Worm (Caenorhabditis elegans) whole organism, L1 larva: Measurements from ENCODE around the gene F54C9.3.
A peak's percentile ranks its signal among the peaks of the same experiment; 100 is the strongest.

Source experiments
- C16A3.4 ChIP-seq: fragments of 150-350 bp; optimal IDR thresholded peaks from 2 replicates; lab custom pipeline; 2014; ENCODE audit warnings: missing biosample characterization, missing genetic modification characterization
- F16B12.6 ChIP-seq: fragments of 150-350 bp; optimal IDR thresholded peaks from 2 replicates; lab custom pipeline; 2014; ENCODE audit warnings: missing biosample characterization, missing genetic modification characterization
- aha-1 ChIP-seq: fragments of 150-350 bp; optimal IDR thresholded peaks from 2 replicates; lab custom pipeline; 2014; ENCODE audit warnings: missing biosample characterization, missing genetic modification characterization
- aly-2 ChIP-seq: fragments of 150-350 bp; optimal IDR thresholded peaks from 2 replicates; lab custom pipeline; 2014; ENCODE audit warnings: missing biosample characterization, missing genetic modification characterization
- blmp-1 ChIP-seq: fragments of 150-350 bp; optimal IDR thresholded peaks from 2 replicates; lab custom pipeline; 2014; ENCODE audit warnings: missing biosample characterization, missing genetic modification characterization
- ceh-63 ChIP-seq: fragments of 200-800 bp; sonication (Bioruptor generic); optimal IDR thresholded peaks from 2 replicates; lab custom pipeline; 2018; ENCODE audit warnings: mild to moderate bottlenecking, missing genetic modification characterization, missing compliant biosample characterization
- ceh-82 ChIP-seq, 3 experiments: fragments of 150-350 bp in 1 of 3; sonication (generic microtip) in 2 of 3; optimal IDR thresholded peaks; 2 replicates each; lab custom pipeline; 2014 to 2017; ENCODE audit warnings: missing biosample characterization in 3 of 3, missing genetic modification characterization in 3 of 3
- ceh-90 ChIP-seq: sonication (generic microtip); optimal IDR thresholded peaks from 2 replicates; lab custom pipeline; 2016; ENCODE audit warnings: missing genetic modification characterization, missing compliant biosample characterization
- ces-1 ChIP-seq: fragments of 150-350 bp; optimal IDR thresholded peaks from 2 replicates; lab custom pipeline; 2014; ENCODE audit warnings: missing biosample characterization, missing genetic modification reagents, missing genetic modification characterization
- dpl-1 ChIP-seq, 3 experiments: fragments of 150-350 bp in 2 of 3; sonication (generic microtip) in 1 of 3; optimal IDR thresholded peaks; 2 replicates each; lab custom pipeline; 2014 to 2017; ENCODE audit warnings: missing biosample characterization in 3 of 3, missing genetic modification characterization in 3 of 3, missing genetic modification reagents in 3 of 3
- efl-3 ChIP-seq: fragments of 200-800 bp; sonication (Bioruptor generic); optimal IDR thresholded peaks from 2 replicates; lab custom pipeline; 2018; ENCODE audit warnings: mild to moderate bottlenecking, missing genetic modification characterization, missing compliant biosample characterization
- egl-27 ChIP-seq, 2 experiments: fragments of 150-350 bp in 1 of 2; sonication (generic microtip); optimal IDR thresholded peaks; 3 replicates each; lab custom pipeline; 2017 to 2018; ENCODE audit warnings: missing biosample characterization in 2 of 2, missing genetic modification characterization in 2 of 2, missing genetic modification reagents in 2 of 2
- elt-2 ChIP-seq: sonication (generic microtip); optimal IDR thresholded peaks from 2 replicates; lab custom pipeline; 2016; ENCODE audit warnings: missing genetic modification characterization, mild to moderate bottlenecking, inconsistent platforms, missing compliant biosample characterization, missing genetic modification reagents
- fkh-10 ChIP-seq: sonication (generic microtip); optimal IDR thresholded peaks from 2 replicates; lab custom pipeline; 2017; ENCODE audit warnings: missing biosample characterization, missing genetic modification reagents, missing genetic modification characterization
- hlh-17 ChIP-seq: fragments of 200-800 bp; sonication (Bioruptor generic); optimal IDR thresholded peaks from 2 replicates; lab custom pipeline; 2018; ENCODE audit warnings: missing genetic modification characterization, mild to moderate bottlenecking, missing compliant biosample characterization, moderate library complexity, borderline replicate concordance
- hlh-4 ChIP-seq: sonication (generic microtip); optimal IDR thresholded peaks from 2 replicates; lab custom pipeline; 2016; ENCODE audit warnings: mild to moderate bottlenecking, missing genetic modification characterization, missing compliant biosample characterization
- hpl-2 ChIP-seq: fragments of 150-350 bp; optimal IDR thresholded peaks from 2 replicates; lab custom pipeline; 2014; ENCODE audit warnings: missing biosample characterization, missing genetic modification reagents, missing genetic modification characterization
- jun-1 ChIP-seq: fragments of 150-350 bp; optimal IDR thresholded peaks from 2 replicates; lab custom pipeline; 2014; ENCODE audit warnings: missing biosample characterization, missing genetic modification reagents, missing genetic modification characterization
- lin-13 ChIP-seq: fragments of 150-350 bp; optimal IDR thresholded peaks from 2 replicates; lab custom pipeline; 2014; ENCODE audit warnings: missing biosample characterization, missing genetic modification reagents, missing genetic modification characterization
- lsy-2 ChIP-seq, 2 experiments: fragments of 150-350 bp; optimal IDR thresholded peaks; 2 replicates each; lab custom pipeline; 2014; ENCODE audit warnings: missing biosample characterization in 2 of 2, missing genetic modification characterization in 2 of 2
- mab-9 ChIP-seq: fragments of 200-800 bp; sonication (Bioruptor generic); IDR thresholded peaks from 2 replicates; pipeline ENCODE4 v1.3.6; 2022; ENCODE audit warnings: missing genetic modification reagents, missing genetic modification characterization, missing compliant biosample characterization
- mef-2 ChIP-seq: fragments of 150-350 bp; optimal IDR thresholded peaks from 2 replicates; lab custom pipeline; 2014; ENCODE audit warnings: missing biosample characterization, missing genetic modification characterization
- nhr-11 ChIP-seq: fragments of 150-350 bp; optimal IDR thresholded peaks from 2 replicates; lab custom pipeline; 2014; ENCODE audit warnings: missing biosample characterization, missing genetic modification characterization
- nhr-19 ChIP-seq: fragments of 200-800 bp; sonication (Bioruptor generic); conservative IDR thresholded peaks from 2 replicates; pipeline ENCODE4 v1.3.6; 2022; ENCODE audit warnings: missing genetic modification characterization, missing compliant biosample characterization
- nhr-20 ChIP-seq: sonication (generic microtip); optimal IDR thresholded peaks from 2 replicates; lab custom pipeline; 2016; ENCODE audit warnings: mild to moderate bottlenecking, missing genetic modification characterization, missing compliant biosample characterization
- nhr-28 ChIP-seq: fragments of 150-350 bp; optimal IDR thresholded peaks from 2 replicates; lab custom pipeline; 2014; ENCODE audit warnings: missing biosample characterization, missing genetic modification characterization
- nhr-71 ChIP-seq: sonication (generic microtip); optimal IDR thresholded peaks from 2 replicates; lab custom pipeline; 2016; ENCODE audit warnings: mild to moderate bottlenecking, missing genetic modification characterization, moderate library complexity, missing compliant biosample characterization
- nhr-76 ChIP-seq: sonication (generic microtip); optimal IDR thresholded peaks from 2 replicates; lab custom pipeline; 2017; ENCODE audit warnings: missing biosample characterization, missing genetic modification characterization
- nhr-77 ChIP-seq: fragments of 150-350 bp; optimal IDR thresholded peaks from 2 replicates; lab custom pipeline; 2014; ENCODE audit warnings: missing biosample characterization, missing genetic modification characterization
- nhr-85 ChIP-seq: sonication (generic microtip); peaks from one replicate; lab custom pipeline; 2016; ENCODE audit warnings: missing genetic modification characterization, inconsistent platforms, missing compliant biosample characterization
- pag-3 ChIP-seq: sonication (generic microtip); optimal IDR thresholded peaks from 2 replicates; lab custom pipeline; 2017; ENCODE audit warnings: missing genetic modification characterization, mild to moderate bottlenecking, missing compliant biosample characterization, antibody characterized with exemption, borderline replicate concordance; ENCODE audit not compliant: insufficient read depth
- skn-1 ChIP-seq: fragments of 150-350 bp; optimal IDR thresholded peaks from 2 replicates; lab custom pipeline; 2014; ENCODE audit warnings: missing biosample characterization, missing genetic modification characterization
- snpc-4 ChIP-seq: fragments of 150-350 bp; optimal IDR thresholded peaks from 2 replicates; lab custom pipeline; 2014; ENCODE audit warnings: missing biosample characterization, missing genetic modification characterization
- snu-23 ChIP-seq: sonication (generic microtip); optimal IDR thresholded peaks from 2 replicates; lab custom pipeline; 2016; ENCODE audit warnings: missing genetic modification characterization, missing compliant biosample characterization
- sox-4 ChIP-seq: sonication (generic microtip); optimal IDR thresholded peaks from 2 replicates; lab custom pipeline; 2016; ENCODE audit warnings: missing genetic modification characterization, missing compliant biosample characterization
- sup-37 ChIP-seq: fragments of 200-800 bp; sonication (Bioruptor generic); optimal IDR thresholded peaks from 2 replicates; lab custom pipeline; 2018; ENCODE audit warnings: mild to moderate bottlenecking, missing genetic modification characterization, missing compliant biosample characterization
- swsn-7 ChIP-seq: sonication (generic microtip); optimal IDR thresholded peaks from 2 replicates; lab custom pipeline; 2016; ENCODE audit warnings: missing genetic modification characterization, missing compliant biosample characterization
- tlp-1 ChIP-seq: fragments of 150-350 bp; optimal IDR thresholded peaks from 2 replicates; lab custom pipeline; 2014; ENCODE audit warnings: missing biosample characterization, missing genetic modification characterization
- unc-130 ChIP-seq: fragments of 150-350 bp; optimal IDR thresholded peaks from 2 replicates; lab custom pipeline; 2017; ENCODE audit warnings: missing biosample characterization, missing genetic modification characterization, inconsistent platforms
- unc-30 ChIP-seq: sonication (generic microtip); optimal IDR thresholded peaks from 2 replicates; lab custom pipeline; 2017; ENCODE audit warnings: missing biosample characterization, missing genetic modification characterization
- unc-62 ChIP-seq: fragments of 150-350 bp; optimal IDR thresholded peaks from 2 replicates; lab custom pipeline; 2014; ENCODE audit warnings: missing biosample characterization, missing genetic modification reagents, missing genetic modification characterization
- unc-86 ChIP-seq: sonication (generic microtip); optimal IDR thresholded peaks from 2 replicates; lab custom pipeline; 2016; ENCODE audit warnings: missing genetic modification characterization, missing compliant biosample characterization
- vab-15 ChIP-seq: sonication (generic microtip); optimal IDR thresholded peaks from 2 replicates; lab custom pipeline; 2017; ENCODE audit warnings: missing genotype, mild to moderate bottlenecking, missing genetic modification characterization, missing compliant biosample characterization
- xbp-1 ChIP-seq: sonication (generic microtip); optimal IDR thresholded peaks from 2 replicates; lab custom pipeline; 2016; ENCODE audit warnings: missing genetic modification characterization, missing compliant biosample characterization
- zag-1 ChIP-seq: fragments of 150-350 bp; optimal IDR thresholded peaks from 2 replicates; lab custom pipeline; 2014; ENCODE audit warnings: missing biosample characterization, missing genetic modification characterization
- ztf-11 ChIP-seq, 2 experiments: sonication (generic microtip); optimal IDR thresholded peaks; 2 replicates each; lab custom pipeline; 2016 to 2017; ENCODE audit warnings: missing genetic modification characterization in 2 of 2, missing biosample characterization in 1 of 2, missing compliant biosample characterization in 1 of 2
- ztf-4 ChIP-seq: fragments of 150-350 bp; optimal IDR thresholded peaks from 2 replicates; lab custom pipeline; 2014; ENCODE audit warnings: missing biosample characterization, missing genetic modification characterization

Gene F54C9.3

ce11 chrII:8569038-8569977 is 2.7 kb upstream of the F54C9.3 start, which contains the start of the genes col-38 and rpl-5 (continued):
- peak; percentile 72 for TF ChIP-seq fkh-10 (GFP tag; lab: Kevin White, UChicago)
- peak; percentile 88 for TF ChIP-seq nhr-19 (GFP tag; lab: Robert Waterston, UW)
- peak; percentile 66 for TF ChIP-seq elt-2 (tag; lab: Kevin White, UChicago)
- TF ChIP-seq nhr-76 (tag; lab: Kevin White, UChicago) = no peak
- peak; percentile 87 for TF ChIP-seq nhr-77 (tag; lab: Kevin White, UChicago)
- TF ChIP-seq skn-1 = peak; percentile 94
- TF ChIP-seq blmp-1 = peak; percentile 86
- no peak for TF ChIP-seq ces-1
- peak; percentile 87 for TF ChIP-seq lin-13 (GFP tag; lab: Kevin White, UChicago)
- TF ChIP-seq nhr-20 (tag; lab: Kevin White, UChicago) = peak; percentile 95
- peak; percentile 34 for TF ChIP-seq ceh-90 (tag; lab: Kevin White, UChicago)
- peak; percentile 90 for TF ChIP-seq swsn-7 (tag; lab: Kevin White, UChicago)
- TF ChIP-seq ceh-63 = no peak
- TF ChIP-seq lsy-2 (tag; optimal IDR thresholded peaks at IDR 0.05; lab: Kevin White, UChicago) = peak; percentile 97 to 99
- peak in 1 of 2 experiments; percentile 56 for TF ChIP-seq ztf-11 (tag; optimal IDR thresholded peaks at IDR 0.05; lab: Kevin White, UChicago)
- peak; percentile 82 for TF ChIP-seq vab-15 (tag; lab: Kevin White, UChicago)
- TF ChIP-seq F16B12.6 (tag; lab: Kevin White, UChicago) = peak; percentile 98
- TF ChIP-seq tlp-1 (tag; lab: Kevin White, UChicago) = no peak
- TF ChIP-seq zag-1 (tag; lab: Kevin White, UChicago) = no peak
- no peak for TF ChIP-seq unc-30 (tag; lab: Kevin White, UChicago)
- TF ChIP-seq egl-27 (tag; optimal IDR thresholded peaks at IDR 0.05; lab: Kevin White, UChicago) = no peak
- no peak for TF ChIP-seq hlh-17 (GFP tag; lab: Kevin White, UChicago)
- peak; percentile 79 for TF ChIP-seq unc-86 (tag; lab: Kevin White, UChicago)
- peak; percentile 52; the same call in 1 of the 2 replicates for TF ChIP-seq mab-9 (GFP tag; lab: Robert Waterston, UW)
- peak; percentile 96 for TF ChIP-seq C16A3.4
- TF ChIP-seq nhr-11 (tag; lab: Kevin White, UChicago) = peak; percentile 54
- TF ChIP-seq sox-4 (tag; lab: Kevin White, UChicago) = peak; percentile 30
- TF ChIP-seq hpl-2 = peak; percentile 45
- TF ChIP-seq ceh-82 (tag; optimal IDR thresholded peaks at IDR 0.05; lab: Kevin White, UChicago) = peak; percentile 73 to 96 (median 77)
- peak; percentile 95 for TF ChIP-seq xbp-1 (tag; lab: Kevin White, UChicago)
- peak; percentile 96 for TF ChIP-seq unc-130 (tag; lab: Kevin White, UChicago)
- TF ChIP-seq mef-2 (tag; lab: Kevin White, UChicago) = peak; percentile 29
- TF ChIP-seq hlh-4 = no peak
- TF ChIP-seq sup-37 (GFP tag; lab: Kevin White, UChicago) = no peak
- TF ChIP-seq ztf-4 (tag; lab: Kevin White, UChicago) = peak; percentile 57

- TF ChIP-seq snu-23 (GFP tag; lab: Kevin White, UChicago) (no peak), nhr-85 (no peak), snpc-4 (tag; lab: Kevin White, UChicago) (no peak), jun-1 (tag; lab: Kevin White, UChicago) (no peak), elt-2 (tag; lab: Kevin White, UChicago) (no peak), pag-3 (no peak), nhr-71 (tag; lab: Kevin White, UChicago) (no peak), nhr-19 (GFP tag; lab: Robert Waterston, UW) (no peak), efl-3 (GFP tag; lab: Kevin White, UChicago) (no peak), dpl-1 (GFP tag; optimal IDR thresholded peaks at IDR 0.05; lab: Kevin White, UChicago) (no peak), unc-62 (GFP tag; lab: Kevin White, UChicago) (no peak), nhr-28 (tag; lab: Kevin White, UChicago) (no peak), ceh-63 (no peak), aly-2 (tag; lab: Kevin White, UChicago) (no peak), skn-1 (no peak), zag-1 (tag; lab: Kevin White, UChicago) (no peak), aha-1 (tag; lab: Kevin White, UChicago) (no peak)
Measured at ce11 chrII:8568234-8568969, 1.7 kb upstream of the F54C9.3 start.
